Fruit fly (Drosophila melanogaster) whole organism, embryonic: Measurements from ENCODE around the gene CG31343.

Source experiments
- Atf6 ChIP-seq: fragments of 200-800 bp; sonication (Bioruptor generic); IDR thresholded peaks from 2 replicates; pipeline ENCODE4 v1.3.6; 2022; ENCODE audit warnings: missing biosample characterization, missing genetic modification characterization
- Awh ChIP-seq: fragments of 200-800 bp; sonication (Bioruptor generic); IDR thresholded peaks from 2 replicates; pipeline ENCODE4, ENCODE4 v1.3.6; 2022; ENCODE audit warnings: missing biosample characterization, missing genetic modification characterization
- B-H2 ChIP-seq: fragments of 200-800 bp; sonication (Bioruptor generic); optimal IDR thresholded peaks from 2 replicates; lab custom pipeline; 2018; ENCODE audit warnings: missing biosample characterization, mild to moderate bottlenecking, missing genetic modification characterization
- CG1024 ChIP-seq: fragments of 200-800 bp; sonication (Bioruptor generic); IDR thresholded peaks from 2 replicates; pipeline ENCODE4 v1.3.6; 2022; ENCODE audit warnings: missing biosample characterization, missing genetic modification characterization
- CG10267 ChIP-seq: fragments of 200-800 bp; sonication (Bioruptor generic); optimal IDR thresholded peaks from 2 replicates; lab custom pipeline; 2018; ENCODE audit warnings: missing biosample characterization, mild to moderate bottlenecking, missing genetic modification characterization, moderate library complexity
- CG12299 ChIP-seq: fragments of 200-800 bp; sonication (Bioruptor generic); optimal IDR thresholded peaks from 2 replicates; lab custom pipeline; 2018; ENCODE audit warnings: missing biosample characterization, mild to moderate bottlenecking, missing genetic modification characterization
- CG12942 ChIP-seq: fragments of 200-800 bp; sonication (Bioruptor generic); optimal IDR thresholded peaks from 3 replicates; lab custom pipeline; 2016; ENCODE audit warnings: missing biosample characterization, missing genetic modification characterization
- CG13424 ChIP-seq: fragments of 200-800 bp; sonication (Bioruptor generic); optimal IDR thresholded peaks from 2 replicates; lab custom pipeline; 2019; ENCODE audit warnings: missing biosample characterization, mild to moderate bottlenecking, missing genetic modification characterization, moderate library complexity
- CG15696 ChIP-seq: fragments of 200-800 bp; sonication (Bioruptor generic); optimal IDR thresholded peaks from 2 replicates; lab custom pipeline; 2019; ENCODE audit warnings: missing biosample characterization, mild to moderate bottlenecking, missing genetic modification characterization, moderate library complexity
- CG16863 ChIP-seq: fragments of 200-800 bp; sonication (Bioruptor generic); optimal IDR thresholded peaks from 3 replicates; lab custom pipeline; 2016; ENCODE audit warnings: missing biosample characterization, missing genetic modification characterization
- CG17829 ChIP-seq: fragments of 200-800 bp; optimal IDR thresholded peaks from 2 replicates; lab custom pipeline; 2019; ENCODE audit warnings: missing biosample characterization, mild to moderate bottlenecking, missing genetic modification characterization, moderate library complexity
- CG30403 ChIP-seq: fragments of 200-800 bp; sonication (Bioruptor generic); optimal IDR thresholded peaks from 3 replicates; lab custom pipeline; 2016; ENCODE audit warnings: missing biosample characterization, missing genetic modification characterization
- CG3163 ChIP-seq: fragments of 200-800 bp; sonication (Bioruptor generic); optimal IDR thresholded peaks from 3 replicates; lab custom pipeline; 2016; ENCODE audit warnings: missing biosample characterization, missing genetic modification characterization
- CG3726 ChIP-seq: fragments of 200-800 bp; sonication (Bioruptor generic); IDR thresholded peaks from 3 replicates; pipeline ENCODE4, ENCODE4 v1.3.6; 2022; ENCODE audit warnings: missing biosample characterization, missing genetic modification characterization
- CG4282 ChIP-seq: fragments of 200-800 bp; sonication (Bioruptor generic); optimal IDR thresholded peaks from 2 replicates; lab custom pipeline; 2016; ENCODE audit warnings: missing biosample characterization, missing genetic modification characterization
- CG4424 ChIP-seq: fragments of 200-800 bp; sonication (Bioruptor generic); optimal IDR thresholded peaks from 3 replicates; lab custom pipeline; 2016; ENCODE audit warnings: missing biosample characterization, missing genetic modification characterization
- CG4707 ChIP-seq: fragments of 200-800 bp; sonication (Bioruptor generic); optimal IDR thresholded peaks from 2 replicates; lab custom pipeline; 2018; ENCODE audit warnings: missing biosample characterization, mild to moderate bottlenecking, missing genetic modification characterization, moderate library complexity
- CG5953 ChIP-seq: fragments of 200-800 bp; sonication (Bioruptor generic); IDR thresholded peaks from 2 replicates; pipeline ENCODE4 v1.3.6; 2022; ENCODE audit warnings: missing biosample characterization, missing genetic modification characterization
- CG6654 ChIP-seq: fragments of 200-800 bp; sonication (Bioruptor generic); optimal IDR thresholded peaks from 2 replicates; lab custom pipeline; 2017; ENCODE audit warnings: missing biosample characterization, mild to moderate bottlenecking, missing genetic modification characterization
- CG8388 ChIP-seq: fragments of 200-800 bp; sonication (Bioruptor generic); optimal IDR thresholded peaks from 2 replicates; lab custom pipeline; 2019; ENCODE audit warnings: missing biosample characterization, mild to moderate bottlenecking, missing genetic modification characterization, moderate library complexity
- D ChIP-seq, 2 experiments: fragments of 200-800 bp in 1 of 2; fragments of >200 bp in 1 of 2; sonication (Bioruptor generic) in 1 of 2; optimal IDR thresholded peaks; 2 replicates in 1 of 2; 3 replicates in 1 of 2; lab custom pipeline; 2017; ENCODE audit warnings: mild to moderate bottlenecking in 1 of 2, missing biosample characterization in 1 of 2, missing genetic modification characterization in 1 of 2, missing genetic modification reagents in 1 of 2
- Dll ChIP-seq: fragments of 200-800 bp; sonication (Bioruptor generic); IDR thresholded peaks from 4 replicates; pipeline ENCODE4 v1.3.6; 2022; ENCODE audit warnings: missing biosample characterization, missing genetic modification characterization; ENCODE audit not compliant: partially characterized antibody
- E2f1 ChIP-seq: fragments of 200-800 bp; sonication (Bioruptor generic); IDR thresholded peaks from 2 replicates; pipeline ENCODE4 v1.3.6; 2022; ENCODE audit warnings: missing biosample characterization, missing genetic modification characterization
- MESR4 ChIP-seq: fragments of 200-800 bp; sonication (Bioruptor generic); optimal IDR thresholded peaks from 2 replicates; lab custom pipeline; 2018; ENCODE audit warnings: missing biosample characterization, mild to moderate bottlenecking, missing genetic modification characterization, moderate library complexity
- NC2α ChIP-seq: fragments of 200-800 bp; sonication (Bioruptor generic); optimal IDR thresholded peaks from 2 replicates; lab custom pipeline; 2016; ENCODE audit warnings: missing biosample characterization, missing genetic modification characterization
- NC2β ChIP-seq: fragments of 200-800 bp; sonication (Bioruptor generic); optimal IDR thresholded peaks from 2 replicates; lab custom pipeline; 2016; ENCODE audit warnings: missing biosample characterization, missing genetic modification characterization
- NfI ChIP-seq: fragments of 200-800 bp; sonication (Bioruptor generic); optimal IDR thresholded peaks from 3 replicates; lab custom pipeline; 2018; ENCODE audit warnings: missing biosample characterization, mild to moderate bottlenecking, missing genetic modification characterization, moderate library complexity
- Taf1 ChIP-seq: fragments of 200-800 bp; sonication (Bioruptor generic); IDR thresholded peaks from 2 replicates; pipeline ENCODE4 v1.3.6; 2022; ENCODE audit warnings: missing biosample characterization, missing genetic modification characterization
- Vsx1 ChIP-seq: fragments of 200-800 bp; sonication (Bioruptor generic); optimal IDR thresholded peaks from 2 replicates; lab custom pipeline; 2017; ENCODE audit warnings: missing biosample characterization, mild to moderate bottlenecking, missing genetic modification characterization, missing genetic modification reagents
- Xrp1 ChIP-seq: fragments of 200-800 bp; sonication (Bioruptor generic); IDR thresholded peaks from 2 replicates; pipeline ENCODE4 v1.3.6; 2022; ENCODE audit warnings: missing biosample characterization, missing genetic modification characterization
- ap ChIP-seq: fragments of 200-800 bp; sonication (Bioruptor generic); IDR thresholded peaks from 2 replicates; pipeline ENCODE4 v1.3.6; 2022; ENCODE audit warnings: missing biosample characterization, missing genetic modification characterization
- ato ChIP-seq: fragments of 200-800 bp; sonication (Bioruptor generic); IDR thresholded peaks from 2 replicates; pipeline ENCODE4 v1.3.6; 2022; ENCODE audit warnings: missing biosample characterization, missing genetic modification characterization; ENCODE audit not compliant: partially characterized antibody
- cg ChIP-seq: fragments of 200-800 bp; sonication (Bioruptor generic); optimal IDR thresholded peaks from 3 replicates; lab custom pipeline; 2019; ENCODE audit warnings: missing biosample characterization, mild to moderate bottlenecking, missing genetic modification characterization, moderate library complexity
- chif ChIP-seq, 2 experiments: fragments of 200-800 bp; sonication (Bioruptor generic); optimal IDR thresholded peaks; 3 replicates each; lab custom pipeline; 2016; ENCODE audit warnings: missing biosample characterization in 2 of 2, missing genetic modification characterization in 2 of 2
- chinmo ChIP-seq: fragments of 200-800 bp; sonication (Bioruptor generic); IDR thresholded peaks from 4 replicates; pipeline ENCODE4 v1.3.6; 2022; ENCODE audit warnings: missing biosample characterization, missing genetic modification characterization; ENCODE audit not compliant: partially characterized antibody
- grn ChIP-seq: fragments of 200-800 bp; sonication (Bioruptor generic); optimal IDR thresholded peaks from 3 replicates; lab custom pipeline; 2017; ENCODE audit warnings: missing biosample characterization, missing genetic modification characterization
- h ChIP-seq: fragments of >200 bp; optimal IDR thresholded peaks from 2 replicates; lab custom pipeline; 2017
- hkb ChIP-seq, 2 experiments: fragments of 200-800 bp in 1 of 2; fragments of >200 bp in 1 of 2; sonication (Bioruptor generic) in 1 of 2; IDR thresholded peaks in 1 of 2; optimal IDR thresholded peaks in 1 of 2; 2 replicates each; pipeline versions ENCODE4 v1.3.6 to Lab custom; 2017 to 2022; ENCODE audit warnings: missing biosample characterization in 1 of 2, missing genetic modification characterization in 1 of 2
- jigr1 ChIP-seq: fragments of 200-800 bp; sonication (Bioruptor generic); IDR thresholded peaks from 3 replicates; pipeline ENCODE4 v1.3.6; 2022; ENCODE audit warnings: missing biosample characterization, missing genetic modification characterization
- lilli ChIP-seq: fragments of 200-800 bp; sonication (Bioruptor generic); optimal IDR thresholded peaks from 3 replicates; lab custom pipeline; 2016; ENCODE audit warnings: missing biosample characterization, missing genetic modification characterization
- nmo ChIP-seq: fragments of 200-800 bp; sonication (Bioruptor generic); optimal IDR thresholded peaks from 2 replicates; lab custom pipeline; 2018; ENCODE audit warnings: missing biosample characterization, mild to moderate bottlenecking, missing genetic modification characterization, moderate library complexity
- onecut ChIP-seq: fragments of 200-800 bp; sonication (Bioruptor generic); IDR thresholded peaks from 2 replicates; pipeline ENCODE4 v1.3.6; 2022; ENCODE audit warnings: missing biosample characterization, missing genetic modification characterization
- pfk ChIP-seq: fragments of 200-800 bp; sonication (Bioruptor generic); optimal IDR thresholded peaks from 2 replicates; lab custom pipeline; 2018; ENCODE audit warnings: missing biosample characterization, mild to moderate bottlenecking, missing genetic modification characterization, moderate library complexity
- rib ChIP-seq: fragments of 200-800 bp; sonication (Bioruptor generic); IDR thresholded peaks from 2 replicates; pipeline ENCODE4 v1.3.6; 2022; ENCODE audit warnings: missing biosample characterization, missing genetic modification characterization
- ro ChIP-seq: fragments of 200-800 bp; sonication (Bioruptor generic); IDR thresholded peaks from 2 replicates; pipeline ENCODE4 v1.3.6; 2022; ENCODE audit warnings: missing biosample characterization, missing genetic modification characterization
- shn ChIP-seq: fragments of 200-800 bp; sonication (Bioruptor generic); optimal IDR thresholded peaks from 3 replicates; lab custom pipeline; 2016; ENCODE audit warnings: missing biosample characterization, missing genetic modification characterization
- slou ChIP-seq: fragments of 200-800 bp; sonication (Bioruptor generic); optimal IDR thresholded peaks from 3 replicates; lab custom pipeline; 2016; ENCODE audit warnings: missing biosample characterization, missing genetic modification characterization
- tap ChIP-seq: fragments of 200-800 bp; optimal IDR thresholded peaks from 3 replicates; lab custom pipeline; 2019; ENCODE audit warnings: missing biosample characterization, mild to moderate bottlenecking, missing genetic modification characterization, moderate library complexity
- tna ChIP-seq: fragments of 200-800 bp; sonication (Bioruptor generic); IDR thresholded peaks from 2 replicates; pipeline ENCODE4 v1.3.6; 2022; ENCODE audit warnings: missing biosample characterization, missing genetic modification characterization; ENCODE audit not compliant: partially characterized antibody
- trh ChIP-seq: fragments of 200-800 bp; sonication (Bioruptor generic); optimal IDR thresholded peaks from 2 replicates; lab custom pipeline; 2016; ENCODE audit warnings: missing biosample characterization, missing genetic modification characterization
- zfh2 ChIP-seq: fragments of 200-800 bp; sonication (Bioruptor generic); optimal IDR thresholded peaks from 2 replicates; lab custom pipeline; 2016; ENCODE audit warnings: missing biosample characterization, missing genetic modification characterization

Gene CG31343

dm6 chr3R:21719934-21720431 lies 25.1 kb upstream of the CG31343 start (continued):
- TF ChIP-seq CG12299 (tag; lab: Kevin White, UChicago) = peak; percentile 15
- peak; percentile 21; the same call in 1 of the 2 replicates for TF ChIP-seq E2f1 (GFP tag; lab: Robert Waterston, UW)
- no peak for TF ChIP-seq NC2β (GFP tag; lab: Kevin White, UChicago)
- TF ChIP-seq CG17829 (tag; lab: Kevin White, UChicago) = no peak
- TF ChIP-seq shn (GFP tag; lab: Kevin White, UChicago) = no peak
- no peak for TF ChIP-seq CG1024 (GFP tag; lab: Robert Waterston, UW)
- peak; percentile 57 for TF ChIP-seq CG13424 (tag; lab: Kevin White, UChicago)
- no peak for TF ChIP-seq CG5953
- no peak for TF ChIP-seq onecut (GFP tag; lab: Robert Waterston, UW)
- TF ChIP-seq NC2α = no peak
- TF ChIP-seq CG30403 (GFP tag; lab: Kevin White, UChicago) = peak; percentile 65
- TF ChIP-seq pfk (GFP tag; lab: Kevin White, UChicago) = no peak
- no peak for TF ChIP-seq h (lab: Kevin White, UChicago)
- no peak for TF ChIP-seq grn (GFP tag; lab: Kevin White, UChicago)
- TF ChIP-seq chinmo = peak; percentile 83; the same call in 3 of the 4 replicates
- no peak for TF ChIP-seq Xrp1 (GFP tag; lab: Robert Waterston, UW)
- TF ChIP-seq Taf1 (GFP tag; lab: Robert Waterston, UW) = no peak
- no peak for TF ChIP-seq cg
- TF ChIP-seq D (optimal IDR thresholded peaks at IDR 0.05; lab: Kevin White, UChicago) = no peak
- no peak for TF ChIP-seq D (GFP tag; optimal IDR thresholded peaks at IDR 0.05; lab: Kevin White, UChicago)
- no peak for TF ChIP-seq hkb (optimal IDR thresholded peaks at IDR 0.05; lab: Kevin White, UChicago)
- TF ChIP-seq hkb (GFP tag; IDR thresholded peaks at IDR 0.05; lab: Robert Waterston, UW) = peak; percentile 62
- TF ChIP-seq CG3163 (GFP tag; lab: Kevin White, UChicago) = no peak
- no peak for TF ChIP-seq trh (GFP tag; lab: Kevin White, UChicago)
- peak; percentile 59 for TF ChIP-seq CG8388 (GFP tag; lab: Kevin White, UChicago)
- TF ChIP-seq jigr1 (GFP tag; lab: Robert Waterston, UW) = no peak
- TF ChIP-seq MESR4 = no peak
- peak; percentile 34 for TF ChIP-seq zfh2 (GFP tag; lab: Kevin White, UChicago)
- TF ChIP-seq Awh = no peak
- TF ChIP-seq CG4707 (GFP tag; lab: Kevin White, UChicago) = no peak
- TF ChIP-seq Vsx1 (GFP tag; lab: Kevin White, UChicago) = no peak
- no peak for TF ChIP-seq ato (GFP tag; lab: Robert Waterston, UW)
- TF ChIP-seq chif (GFP tag; optimal IDR thresholded peaks at IDR 0.05; lab: Kevin White, UChicago) = no peak
- peak; percentile 56 for TF ChIP-seq lilli (GFP tag; lab: Kevin White, UChicago)
- no peak for TF ChIP-seq tna (GFP tag; lab: Robert Waterston, UW)
- TF ChIP-seq CG4424 (GFP tag; lab: Kevin White, UChicago) = peak; percentile 26
- TF ChIP-seq NfI (GFP tag; lab: Kevin White, UChicago) = peak; percentile 25
- no peak for TF ChIP-seq ap (GFP tag; lab: Robert Waterston, UW)
- no peak for TF ChIP-seq CG3726 (GFP tag; lab: Robert Waterston, UW)
- no peak for TF ChIP-seq CG15696 (tag; lab: Kevin White, UChicago)
- TF ChIP-seq slou (GFP tag; lab: Kevin White, UChicago) = peak; percentile 14
- TF ChIP-seq nmo = peak; percentile 31
- no peak for TF ChIP-seq ro (GFP tag; lab: Robert Waterston, UW)
- TF ChIP-seq Dll = no peak
- TF ChIP-seq B-H2 (GFP tag; lab: Kevin White, UChicago) = no peak
- TF ChIP-seq Atf6 (GFP tag; lab: Robert Waterston, UW) = no peak
- no peak for TF ChIP-seq rib
- peak; percentile 20 for TF ChIP-seq CG10267 (tag; lab: Kevin White, UChicago)
- TF ChIP-seq CG6654 (GFP tag; lab: Kevin White, UChicago) = peak; percentile 0
- TF ChIP-seq CG12942 (GFP tag; lab: Kevin White, UChicago) = no peak
- TF ChIP-seq CG4282 (GFP tag; lab: Kevin White, UChicago) = no peak
- peak; percentile 30 for TF ChIP-seq CG16863
- TF ChIP-seq tap = peak; percentile 37
